Worm (Caenorhabditis elegans) whole organism, young adult: Measurements from ENCODE around the gene C49C3.20.

Experiments used
- B0336.3 ChIP-seq: fragments of 200-800 bp; sonication (Bioruptor generic); IDR thresholded peaks from 2 replicates; pipeline ENCODE4 v1.3.6; 2022; ENCODE audit warnings: missing genetic modification characterization, missing compliant biosample characterization
- F22D6.2 ChIP-seq: sonication (generic microtip); optimal IDR thresholded peaks from 2 replicates; lab custom pipeline; 2016; ENCODE audit warnings: mild to moderate bottlenecking, missing genetic modification characterization, missing compliant biosample characterization
- F33H1.4 ChIP-seq: fragments of 200-800 bp; sonication (Bioruptor generic); IDR thresholded peaks from 2 replicates; pipeline ENCODE4 v1.3.6; 2022; ENCODE audit warnings: missing genetic modification reagents, missing genetic modification characterization, missing compliant biosample characterization
- F37B4.10 ChIP-seq: fragments of 200-800 bp; sonication (Bioruptor generic); IDR thresholded peaks from 2 replicates; pipeline ENCODE4 v1.3.6; 2022; ENCODE audit warnings: missing genetic modification characterization, missing compliant biosample characterization
- F49E8.2 ChIP-seq: sonication (generic microtip); optimal IDR thresholded peaks from 3 replicates; lab custom pipeline; 2017; ENCODE audit warnings: missing genetic modification characterization, mild to moderate bottlenecking, missing compliant biosample characterization, antibody characterized with exemption, moderate library complexity; ENCODE audit not compliant: insufficient read depth
- F57A8.1 ChIP-seq: fragments of 200-800 bp; sonication (Bioruptor generic); optimal IDR thresholded peaks from 2 replicates; lab custom pipeline; 2018; ENCODE audit warnings: mild to moderate bottlenecking, missing genetic modification characterization, moderate library complexity, missing compliant biosample characterization
- T07F8.4 ChIP-seq: sonication (generic microtip); optimal IDR thresholded peaks from 2 replicates; lab custom pipeline; 2016; ENCODE audit warnings: mild to moderate bottlenecking, missing genetic modification characterization, moderate library complexity, missing compliant biosample characterization
- Y79H2A.3 ChIP-seq: fragments of 200-800 bp; sonication (Bioruptor generic); conservative IDR thresholded peaks from 2 replicates; pipeline ENCODE4 v1.3.6; 2022; ENCODE audit warnings: missing genetic modification reagents, missing genetic modification characterization, missing compliant biosample characterization
- ama-1 ChIP-seq, 3 experiments: fragments of 150-350 bp in 1 of 3; sonication (generic microtip) in 2 of 3; optimal IDR thresholded peaks; 2 replicates each; lab custom pipeline; 2014 to 2018; ENCODE audit warnings: missing biosample characterization in 2 of 3, missing genetic modification characterization in 2 of 3, missing genetic modification reagents in 2 of 3
- aptf-3 ChIP-seq: fragments of 200-800 bp; sonication (Bioruptor generic); IDR thresholded peaks from 2 replicates; pipeline ENCODE4 v1.3.6; 2022; ENCODE audit warnings: missing genetic modification characterization, missing compliant biosample characterization
- athp-1 ChIP-seq: sonication (generic microtip); optimal IDR thresholded peaks from 2 replicates; lab custom pipeline; 2017; ENCODE audit warnings: mild to moderate bottlenecking, missing genetic modification characterization, missing compliant biosample characterization
- attf-5 ChIP-seq: fragments of 200-800 bp; sonication (Bioruptor generic); optimal IDR thresholded peaks from 2 replicates; lab custom pipeline; 2018; ENCODE audit warnings: mild to moderate bottlenecking, missing genetic modification characterization, missing compliant biosample characterization
- attf-6 ChIP-seq: fragments of 200-800 bp; sonication (Bioruptor generic); IDR thresholded peaks from 2 replicates; pipeline ENCODE4 v1.3.6; 2022; ENCODE audit warnings: missing genetic modification reagents, missing genetic modification characterization, missing compliant biosample characterization
- bed-2 ChIP-seq: fragments of 200-800 bp; sonication (Bioruptor generic); IDR thresholded peaks from 2 replicates; pipeline ENCODE4 v1.3.6; 2022; ENCODE audit warnings: missing genetic modification reagents, missing genetic modification characterization, missing compliant biosample characterization
- cebp-2 ChIP-seq: fragments of 200-800 bp; sonication (Bioruptor generic); IDR thresholded peaks from 2 replicates; pipeline ENCODE4 v1.3.6; 2022; ENCODE audit warnings: missing genetic modification characterization, missing compliant biosample characterization
- ceh-100 ChIP-seq: fragments of 200-800 bp; sonication (Bioruptor generic); IDR thresholded peaks from 2 replicates; pipeline ENCODE4 v1.3.6; 2022; ENCODE audit warnings: missing genetic modification reagents, missing genetic modification characterization, missing compliant biosample characterization
- ceh-40 ChIP-seq: fragments of 200-800 bp; sonication (Bioruptor generic); IDR thresholded peaks from 2 replicates; pipeline ENCODE4 v1.3.6; 2022; ENCODE audit warnings: missing genetic modification characterization, missing compliant biosample characterization
- ceh-58 ChIP-seq: fragments of 200-800 bp; sonication (Bioruptor generic); IDR thresholded peaks from 2 replicates; pipeline ENCODE4 v1.3.6; 2022; ENCODE audit warnings: missing genetic modification characterization, missing compliant biosample characterization
- dox-1 ChIP-seq: fragments of 200-800 bp; sonication (Bioruptor generic); IDR thresholded peaks from 2 replicates; pipeline ENCODE4 v1.3.6; 2022; ENCODE audit warnings: missing genetic modification reagents, missing genetic modification characterization, missing compliant biosample characterization
- egrh-3 ChIP-seq: fragments of 200-800 bp; sonication (Bioruptor generic); IDR thresholded peaks from 2 replicates; pipeline ENCODE4 v1.3.6; 2022; ENCODE audit warnings: missing genetic modification reagents, missing genetic modification characterization, missing compliant biosample characterization
- ekl-4 ChIP-seq: fragments of 200-800 bp; sonication (Bioruptor generic); IDR thresholded peaks from 2 replicates; pipeline ENCODE4 v1.3.6; 2022; ENCODE audit warnings: missing genetic modification reagents, missing genetic modification characterization, missing compliant biosample characterization
- fkh-3 ChIP-seq: sonication (generic microtip); optimal IDR thresholded peaks from 2 replicates; lab custom pipeline; 2016; ENCODE audit warnings: mild to moderate bottlenecking, missing genetic modification characterization, missing compliant biosample characterization
- lin-26 ChIP-seq: fragments of 200-800 bp; sonication (Bioruptor generic); IDR thresholded peaks from 2 replicates; pipeline ENCODE4 v1.3.6; 2022; ENCODE audit warnings: missing genetic modification reagents, missing genetic modification characterization, missing compliant biosample characterization
- madf-10 ChIP-seq: sonication (generic microtip); optimal IDR thresholded peaks from 2 replicates; lab custom pipeline; 2016; ENCODE audit warnings: mild to moderate bottlenecking, missing genetic modification characterization, missing compliant biosample characterization
- madf-3 ChIP-seq: fragments of 200-800 bp; sonication (Bioruptor generic); IDR thresholded peaks from 2 replicates; pipeline ENCODE4 v1.3.6; 2022; ENCODE audit warnings: missing genetic modification reagents, missing genetic modification characterization, missing compliant biosample characterization
- mcd-1 ChIP-seq: fragments of 200-800 bp; sonication (Bioruptor generic); IDR thresholded peaks from 2 replicates; pipeline ENCODE4 v1.3.6; 2022; ENCODE audit warnings: missing genetic modification reagents, missing genetic modification characterization, missing compliant biosample characterization
- nfyb-1 ChIP-seq: fragments of 200-800 bp; sonication (Bioruptor generic); IDR thresholded peaks from 2 replicates; pipeline ENCODE4 v1.3.6; 2022; ENCODE audit warnings: missing genetic modification reagents, missing genetic modification characterization, missing compliant biosample characterization
- nhr-179 ChIP-seq: sonication (generic microtip); optimal IDR thresholded peaks from 2 replicates; lab custom pipeline; 2016; ENCODE audit warnings: mild to moderate bottlenecking, missing genetic modification characterization, missing compliant biosample characterization
- rcor-1 ChIP-seq: fragments of 200-800 bp; sonication (Bioruptor generic); IDR thresholded peaks from 2 replicates; pipeline ENCODE4 v1.3.6; 2022; ENCODE audit warnings: missing genetic modification reagents, missing genetic modification characterization, missing compliant biosample characterization
- repo-1 ChIP-seq: sonication (generic microtip); optimal IDR thresholded peaks from 2 replicates; lab custom pipeline; 2017; ENCODE audit warnings: mild to moderate bottlenecking, missing genetic modification characterization, missing compliant biosample characterization
- snpc-4 ChIP-seq, 5 experiments: fragments of 150-350 bp in 1 of 5; sonication (generic microtip) in 4 of 5; optimal IDR thresholded peaks; 2 replicates each; lab custom pipeline; 2014 to 2018; ENCODE audit warnings: missing genetic modification characterization in 5 of 5, missing biosample characterization in 3 of 5, antibody characterized with exemption in 2 of 5, mild to moderate bottlenecking in 2 of 5, missing compliant biosample characterization in 2 of 5, missing genotype in 2 of 5, moderate library complexity in 2 of 5, missing genetic modification reagents in 1 of 5
- tbp1 ChIP-seq: fragments of 200-800 bp; sonication (Bioruptor generic); optimal IDR thresholded peaks from 2 replicates; lab custom pipeline; 2018; ENCODE audit warnings: mild to moderate bottlenecking, missing genetic modification characterization, missing compliant biosample characterization
- zim-3 ChIP-seq: sonication (generic microtip); optimal IDR thresholded peaks from 2 replicates; lab custom pipeline; 2017; ENCODE audit warnings: mild to moderate bottlenecking, missing genetic modification characterization, moderate library complexity, missing compliant biosample characterization
- ztf-18 ChIP-seq: sonication (generic microtip); optimal IDR thresholded peaks from 2 replicates; lab custom pipeline; 2016; ENCODE audit warnings: missing genotype, mild to moderate bottlenecking, missing genetic modification characterization, missing compliant biosample characterization
- ztf-25 ChIP-seq: fragments of 200-800 bp; sonication (Bioruptor generic); IDR thresholded peaks from 2 replicates; pipeline ENCODE4 v1.3.6; 2022; ENCODE audit warnings: missing genetic modification reagents, missing genetic modification characterization, missing compliant biosample characterization
- ztf-26 ChIP-seq: sonication (generic microtip); optimal IDR thresholded peaks from 2 replicates; lab custom pipeline; 2017; ENCODE audit warnings: missing genetic modification characterization, missing compliant biosample characterization
- ztf-3 ChIP-seq: fragments of 200-800 bp; sonication (Bioruptor generic); optimal IDR thresholded peaks from 2 replicates; lab custom pipeline; 2018; ENCODE audit warnings: mild to moderate bottlenecking, missing genetic modification characterization, missing compliant biosample characterization
- ztf-6 ChIP-seq: fragments of 200-800 bp; sonication (Bioruptor generic); IDR thresholded peaks from 2 replicates; pipeline ENCODE4 v1.3.6; 2022; ENCODE audit warnings: missing genetic modification reagents, missing genetic modification characterization, missing compliant biosample characterization

Gene C49C3.20

DNA sequence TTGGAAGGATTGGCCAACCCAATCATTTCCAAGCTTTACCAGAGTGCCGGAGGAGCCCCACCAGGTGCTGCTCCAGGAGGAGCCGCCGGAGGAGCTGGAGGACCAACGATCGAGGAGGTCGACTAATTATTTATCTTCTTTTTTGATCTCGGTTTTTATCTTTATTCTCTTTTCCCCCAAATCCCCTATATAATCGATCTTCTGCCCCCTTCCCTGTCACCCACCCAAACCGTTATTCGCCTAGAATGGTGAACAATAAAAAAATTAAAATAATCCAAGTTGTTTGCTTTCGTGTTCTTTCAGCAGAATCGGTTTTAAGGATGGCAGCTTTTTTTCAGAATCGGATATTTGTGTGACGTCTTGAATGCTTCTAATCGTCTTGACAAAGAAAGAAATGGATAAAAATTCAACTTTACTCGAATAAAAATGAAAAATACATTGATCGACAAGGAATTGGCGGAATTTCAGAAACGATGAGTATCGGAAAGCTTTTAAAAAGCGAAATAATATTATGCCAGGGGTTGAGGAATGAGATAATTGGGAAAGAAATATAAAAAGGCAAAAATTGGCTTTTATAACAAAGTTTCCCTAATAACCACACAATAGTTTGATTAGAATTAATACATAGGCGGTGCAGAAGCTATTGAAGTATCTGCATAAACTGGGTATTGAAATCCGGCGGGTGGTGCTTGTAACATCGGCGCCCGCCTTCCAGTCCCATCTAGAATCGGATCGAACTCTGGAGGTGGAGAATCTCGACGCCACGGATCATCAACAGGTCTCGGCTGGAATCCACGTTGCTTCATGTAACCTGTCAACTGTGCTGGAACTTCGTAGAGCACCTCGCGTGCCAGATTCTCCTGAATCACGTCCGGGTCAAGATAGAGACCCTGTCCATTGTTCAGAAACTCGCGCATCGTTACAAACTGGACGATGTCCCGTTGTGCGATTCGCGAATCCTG, 35.0 kb downstream of the C49C3.20 start (continued):
- TF ChIP-seq F37B4.10 (GFP tag; lab: Robert Waterston, UW) (no peak), B0336.3 (GFP tag; lab: Robert Waterston, UW) (peak; percentile 96), egrh-3 (peak; percentile 88), zim-3 (tag; lab: Kevin White, UChicago) (peak; percentile 88), bed-2 (GFP tag; lab: Robert Waterston, UW) (no peak; the same call in 1 of the 2 replicates), Y79H2A.3 (no peak)
- TF ChIP-seq, all 124 proteins: peak for 91

DNA sequence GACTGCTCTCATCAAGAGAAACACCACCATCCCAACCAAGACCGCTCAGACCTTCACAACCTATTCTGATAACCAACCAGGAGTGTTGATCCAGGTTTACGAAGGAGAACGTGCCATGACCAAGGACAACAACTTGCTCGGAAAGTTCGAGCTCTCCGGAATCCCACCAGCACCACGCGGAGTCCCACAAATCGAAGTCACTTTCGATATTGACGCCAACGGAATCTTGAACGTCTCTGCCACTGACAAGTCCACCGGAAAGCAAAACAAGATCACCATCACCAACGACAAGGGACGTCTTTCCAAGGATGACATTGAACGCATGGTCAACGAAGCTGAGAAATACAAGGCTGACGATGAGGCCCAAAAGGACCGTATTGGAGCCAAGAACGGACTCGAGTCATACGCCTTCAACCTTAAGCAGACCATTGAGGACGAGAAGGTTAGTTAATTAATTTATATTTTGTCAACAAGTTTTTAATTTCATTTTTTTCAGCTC, 35.8 kb downstream of the C49C3.20 start:
- TF ChIP-seq ekl-4 (0 out of 2 replicates have a peak, but pooled peaks have one; percentile 6), dox-1 (GFP tag; lab: Robert Waterston, UW) (peak; percentile 2; the same call in 1 of the 2 replicates), ama-1 (optimal IDR thresholded peaks at IDR 0.05; lab: Kevin White, UChicago) (peak; percentile 81), ama-1 (GFP tag; optimal IDR thresholded peaks at IDR 0.05; lab: Kevin White, UChicago) (no peak), madf-3 (peak; percentile 2; the same call in 1 of the 2 replicates), F57A8.1 (peak; percentile 10), nfyb-1 (GFP tag; lab: Robert Waterston, UW) (peak; percentile 2; the same call in 1 of the 2 replicates), ceh-40 (no peak), tbp1 (GFP tag; lab: Kevin White, UChicago) (no peak), aptf-3 (0 out of 2 replicates have a peak, but pooled peaks have one; percentile 1), athp-1 (tag; lab: Kevin White, UChicago) (no peak), mcd-1 (GFP tag; lab: Robert Waterston, UW) (0 out of 2 replicates have a peak, but pooled peaks have one; percentile 3)

DNA sequence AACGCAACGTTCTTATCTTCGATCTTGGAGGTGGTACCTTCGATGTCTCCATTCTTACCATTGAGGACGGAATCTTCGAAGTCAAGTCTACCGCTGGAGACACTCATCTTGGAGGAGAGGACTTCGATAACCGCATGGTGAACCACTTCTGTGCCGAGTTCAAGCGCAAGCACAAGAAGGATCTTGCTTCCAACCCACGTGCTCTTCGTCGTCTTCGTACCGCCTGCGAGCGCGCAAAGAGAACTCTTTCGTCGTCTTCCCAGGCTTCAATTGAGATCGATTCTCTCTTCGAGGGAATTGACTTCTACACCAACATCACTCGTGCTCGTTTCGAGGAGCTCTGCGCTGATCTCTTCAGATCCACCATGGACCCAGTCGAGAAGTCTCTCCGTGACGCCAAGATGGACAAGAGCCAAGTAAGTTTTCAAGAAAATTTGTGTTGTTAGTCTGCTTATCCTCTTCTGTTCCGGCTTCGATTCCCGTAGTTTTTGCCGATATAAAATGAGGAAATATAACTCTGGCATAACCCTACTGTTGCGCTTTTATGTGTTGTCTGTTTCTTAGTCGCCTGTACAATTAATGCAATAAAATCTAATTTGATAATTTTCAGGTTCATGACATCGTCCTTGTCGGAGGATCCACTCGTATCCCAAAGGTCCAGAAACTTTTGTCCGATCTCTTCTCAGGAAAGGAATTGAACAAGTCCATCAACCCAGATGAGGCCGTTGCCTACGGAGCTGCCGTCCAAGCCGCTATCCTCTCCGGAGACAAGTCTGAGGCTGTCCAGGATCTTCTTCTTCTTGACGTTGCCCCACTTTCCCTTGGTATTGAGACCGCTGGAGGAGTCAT, 36.5 kb downstream of the C49C3.20 start:
- TF ChIP-seq ztf-3 (GFP tag; lab: Kevin White, UChicago) = no peak
- peak; percentile 53 for TF ChIP-seq ceh-40
- TF ChIP-seq mcd-1 (GFP tag; lab: Robert Waterston, UW) = peak; percentile 49
- TF ChIP-seq ztf-18 (tag; lab: Kevin White, UChicago) = peak; percentile 20
- TF ChIP-seq fkh-3 = no peak
- peak; percentile 61 for TF ChIP-seq B0336.3 (GFP tag; lab: Robert Waterston, UW)
- TF ChIP-seq snpc-4 (GFP tag; optimal IDR thresholded peaks at IDR 0.05; lab: Kevin White, UChicago) = no peak
- peak in 2 of 4 experiments; percentile 18 to 59 for TF ChIP-seq snpc-4 (tag; optimal IDR thresholded peaks at IDR 0.05; lab: Kevin White, UChicago)
- TF ChIP-seq lin-26 (GFP tag; lab: Robert Waterston, UW) = peak; percentile 64
- peak; percentile 24 for TF ChIP-seq attf-5 (GFP tag; lab: Kevin White, UChicago)
- peak; percentile 26 for TF ChIP-seq tbp1 (GFP tag; lab: Kevin White, UChicago)
- TF ChIP-seq ceh-100 (GFP tag; lab: Robert Waterston, UW) = peak; percentile 31; the same call in 1 of the 2 replicates
- TF ChIP-seq F22D6.2 (tag; lab: Kevin White, UChicago) = no peak
- peak; percentile 71 for TF ChIP-seq ceh-58 (GFP tag; lab: Robert Waterston, UW)
- TF ChIP-seq ztf-26 (tag; lab: Kevin White, UChicago) = no peak
- TF ChIP-seq repo-1 (tag; lab: Kevin White, UChicago) = no peak
- TF ChIP-seq ztf-6 (GFP tag; lab: Robert Waterston, UW) = no peak
- peak; percentile 79 for TF ChIP-seq madf-3
- no peak for TF ChIP-seq nhr-179 (tag; lab: Kevin White, UChicago)
- TF ChIP-seq attf-6 (GFP tag; lab: Robert Waterston, UW) = peak; percentile 90
- peak; percentile 21 for TF ChIP-seq F49E8.2 (tag; lab: Kevin White, UChicago)
- 0 out of 2 replicates have a peak, but pooled peaks have one; percentile 6 for TF ChIP-seq bed-2 (GFP tag; lab: Robert Waterston, UW)
- 0 out of 2 replicates have a peak, but pooled peaks have one; percentile 7 for TF ChIP-seq ztf-25 (GFP tag; lab: Robert Waterston, UW)
- TF ChIP-seq rcor-1 (GFP tag; lab: Robert Waterston, UW) = peak; percentile 7; the same call in 1 of the 2 replicates
- no peak for TF ChIP-seq F33H1.4
- TF ChIP-seq T07F8.4 = peak; percentile 22
- TF ChIP-seq cebp-2 (GFP tag; lab: Robert Waterston, UW) = peak; percentile 22; the same call in 1 of the 2 replicates
- TF ChIP-seq madf-10 (tag; lab: Kevin White, UChicago) = no peak
- TF ChIP-seq ekl-4 = peak; percentile 60; the same call in 1 of the 2 replicates
- TF ChIP-seq ama-1 (optimal IDR thresholded peaks at IDR 0.05; lab: Kevin White, UChicago) = peak; percentile 22
- TF ChIP-seq ama-1 (GFP tag; optimal IDR thresholded peaks at IDR 0.05; lab: Kevin White, UChicago) = no peak
